Fruit fly (Drosophila melanogaster) whole organism, embryonic: ENCODE results near the gene CG10055.

ENCODE experiments used
- ATbp ChIP-seq: fragments of 200-800 bp; sonication (Bioruptor generic); optimal IDR thresholded peaks from 2 replicates; lab custom pipeline; 2017; ENCODE audit warnings: missing biosample characterization, mild to moderate bottlenecking, missing genetic modification characterization, missing genetic modification reagents
- CG10366 ChIP-seq: fragments of 200-800 bp; sonication (Bioruptor generic); IDR thresholded peaks from 2 replicates; pipeline ENCODE4 v1.3.6; 2022; ENCODE audit warnings: missing biosample characterization, missing genetic modification characterization
- CG10543 ChIP-seq: fragments of 200-800 bp; sonication (Bioruptor generic); optimal IDR thresholded peaks from 3 replicates; lab custom pipeline; 2017; ENCODE audit warnings: missing biosample characterization, mild to moderate bottlenecking, missing genetic modification characterization, moderate library complexity
- CG1233 ChIP-seq: fragments of 200-800 bp; sonication (Bioruptor generic); optimal IDR thresholded peaks from 4 replicates; lab custom pipeline; 2018; ENCODE audit warnings: missing biosample characterization, mild to moderate bottlenecking, missing genetic modification characterization
- CG12391 ChIP-seq: fragments of 200-800 bp; sonication (Bioruptor generic); optimal IDR thresholded peaks from 3 replicates; lab custom pipeline; 2018; ENCODE audit warnings: missing biosample characterization, mild to moderate bottlenecking, missing genetic modification characterization, moderate library complexity
- CG14860 ChIP-seq: fragments of 200-800 bp; sonication (Bioruptor generic); IDR thresholded peaks from 3 replicates; pipeline ENCODE4 v1.3.6; 2022; ENCODE audit warnings: missing biosample characterization, missing genetic modification characterization; ENCODE audit not compliant: partially characterized antibody
- CG14965 ChIP-seq: fragments of 200-800 bp; sonication (Bioruptor generic); optimal IDR thresholded peaks from 2 replicates; lab custom pipeline; 2016; ENCODE audit warnings: missing biosample characterization, missing genetic modification characterization, borderline replicate concordance
- CG1832 ChIP-seq: fragments of 200-800 bp; sonication (Bioruptor generic); optimal IDR thresholded peaks from 2 replicates; lab custom pipeline; 2017; ENCODE audit warnings: missing biosample characterization, mild to moderate bottlenecking, missing genetic modification characterization, inconsistent platforms
- CG2202 ChIP-seq: fragments of 200-800 bp; sonication (Bioruptor generic); optimal IDR thresholded peaks from 2 replicates; lab custom pipeline; 2018; ENCODE audit warnings: missing biosample characterization, mild to moderate bottlenecking, missing genetic modification characterization
- CG32767 ChIP-seq: fragments of 200-800 bp; sonication (Bioruptor generic); IDR thresholded peaks from 2 replicates; pipeline ENCODE4 v1.3.6; 2022; ENCODE audit warnings: missing biosample characterization, missing genetic modification characterization
- CG34422 ChIP-seq: fragments of 200-800 bp; sonication (Bioruptor generic); IDR thresholded peaks from 3 replicates; pipeline ENCODE4 v1.3.6; 2022; ENCODE audit warnings: missing biosample characterization, missing genetic modification characterization
- CG5245 ChIP-seq: fragments of 200-800 bp; sonication (Bioruptor generic); optimal IDR thresholded peaks from 3 replicates; lab custom pipeline; 2016; ENCODE audit warnings: missing biosample characterization, missing genetic modification characterization
- CG6175 ChIP-seq: fragments of 200-800 bp; sonication (Bioruptor generic); IDR thresholded peaks from 3 replicates; pipeline ENCODE4 v1.3.6; 2022; ENCODE audit warnings: missing biosample characterization, missing genetic modification characterization
- CG6654 ChIP-seq: fragments of 200-800 bp; sonication (Bioruptor generic); optimal IDR thresholded peaks from 2 replicates; lab custom pipeline; 2017; ENCODE audit warnings: missing biosample characterization, mild to moderate bottlenecking, missing genetic modification characterization
- CG6683 ChIP-seq: fragments of 200-800 bp; sonication (Bioruptor generic); optimal IDR thresholded peaks from 2 replicates; lab custom pipeline; 2017; ENCODE audit warnings: missing biosample characterization, mild to moderate bottlenecking, missing genetic modification characterization, missing genetic modification reagents
- CG7987 ChIP-seq: fragments of 200-800 bp; sonication (Bioruptor generic); optimal IDR thresholded peaks from 2 replicates; lab custom pipeline; 2018; ENCODE audit warnings: missing biosample characterization, mild to moderate bottlenecking, missing genetic modification characterization, moderate library complexity
- CG9727 ChIP-seq: fragments of 200-800 bp; sonication (Bioruptor generic); optimal IDR thresholded peaks from 3 replicates; lab custom pipeline; 2017; ENCODE audit warnings: missing biosample characterization, mild to moderate bottlenecking, missing genetic modification characterization
- CTCF ChIP-seq: fragments of 200-800 bp; sonication (Bioruptor generic); optimal IDR thresholded peaks from 2 replicates; lab custom pipeline; 2017; ENCODE audit warnings: missing biosample characterization, mild to moderate bottlenecking, missing genetic modification characterization, moderate library complexity
- Deaf1 ChIP-seq: fragments of 200-800 bp; optimal IDR thresholded peaks from 3 replicates; lab custom pipeline; 2019; ENCODE audit warnings: missing biosample characterization, mild to moderate bottlenecking, missing genetic modification characterization, moderate library complexity
- Dref ChIP-seq: fragments of 200-800 bp; sonication (Bioruptor generic); IDR thresholded peaks from 2 replicates; pipeline ENCODE4 v1.3.6; 2022; ENCODE audit warnings: missing biosample characterization, missing genetic modification characterization
- ERR ChIP-seq: fragments of 200-800 bp; sonication (Bioruptor generic); optimal IDR thresholded peaks from 2 replicates; lab custom pipeline; 2016; ENCODE audit warnings: missing biosample characterization, missing genetic modification characterization
- Fer1 ChIP-seq: fragments of 200-800 bp; sonication (Bioruptor generic); optimal IDR thresholded peaks from 2 replicates; lab custom pipeline; 2017; ENCODE audit warnings: missing biosample characterization, mild to moderate bottlenecking, missing genetic modification characterization
- HLHmδ ChIP-seq: fragments of 200-800 bp; sonication (Bioruptor generic); optimal IDR thresholded peaks from 2 replicates; lab custom pipeline; 2018; ENCODE audit warnings: missing biosample characterization, mild to moderate bottlenecking, missing genetic modification characterization, moderate library complexity
- Hmr ChIP-seq: fragments of 200-800 bp; sonication (Bioruptor generic); optimal IDR thresholded peaks from 3 replicates; lab custom pipeline; 2017; ENCODE audit warnings: mild to moderate bottlenecking, missing biosample characterization, missing genetic modification reagents, missing genetic modification characterization
- MESR4 ChIP-seq: fragments of 200-800 bp; sonication (Bioruptor generic); optimal IDR thresholded peaks from 2 replicates; lab custom pipeline; 2018; ENCODE audit warnings: missing biosample characterization, mild to moderate bottlenecking, missing genetic modification characterization, moderate library complexity
- Mes4 ChIP-seq: fragments of 200-800 bp; sonication (Bioruptor generic); optimal IDR thresholded peaks from 2 replicates; lab custom pipeline; 2016; ENCODE audit warnings: missing biosample characterization, missing genetic modification characterization
- Nf-YB ChIP-seq: fragments of 200-800 bp; sonication (Bioruptor generic); optimal IDR thresholded peaks from 3 replicates; lab custom pipeline; 2019; ENCODE audit warnings: missing biosample characterization, mild to moderate bottlenecking, missing genetic modification characterization, moderate library complexity
- TFAM ChIP-seq: fragments of 200-800 bp; sonication (Bioruptor generic); optimal IDR thresholded peaks from 2 replicates; lab custom pipeline; 2017; ENCODE audit warnings: missing biosample characterization, missing genetic modification characterization, inconsistent platforms
- Taf1 ChIP-seq: fragments of 200-800 bp; sonication (Bioruptor generic); IDR thresholded peaks from 2 replicates; pipeline ENCODE4 v1.3.6; 2022; ENCODE audit warnings: missing biosample characterization, missing genetic modification characterization
- Trl ChIP-seq, 3 experiments: fragments of >200 bp in 2 of 3; fragments of 200-800 bp in 1 of 3; sonication (Bioruptor generic) in 1 of 3; optimal IDR thresholded peaks; 2 replicates in 1 of 3; 3 replicates in 2 of 3; lab custom pipeline; 2016 to 2017; ENCODE audit warnings: missing biosample characterization in 1 of 3, missing genetic modification characterization in 1 of 3
- Xrp1 ChIP-seq: fragments of 200-800 bp; sonication (Bioruptor generic); IDR thresholded peaks from 2 replicates; pipeline ENCODE4 v1.3.6; 2022; ENCODE audit warnings: missing biosample characterization, missing genetic modification characterization
- bigmax ChIP-seq: fragments of 200-800 bp; sonication (Bioruptor generic); optimal IDR thresholded peaks from 2 replicates; lab custom pipeline; 2018; ENCODE audit warnings: missing biosample characterization, mild to moderate bottlenecking, missing genetic modification characterization
- chif ChIP-seq, 2 experiments: fragments of 200-800 bp; sonication (Bioruptor generic); optimal IDR thresholded peaks; 3 replicates each; lab custom pipeline; 2016; ENCODE audit warnings: missing biosample characterization in 2 of 2, missing genetic modification characterization in 2 of 2
- crc ChIP-seq: fragments of 200-800 bp; sonication (Bioruptor generic); optimal IDR thresholded peaks from 2 replicates; lab custom pipeline; 2016; ENCODE audit warnings: missing biosample characterization, missing genetic modification characterization
- crol ChIP-seq: fragments of 200-800 bp; sonication (Bioruptor generic); IDR thresholded peaks from 2 replicates; pipeline ENCODE4 v1.3.6; 2022; ENCODE audit warnings: missing biosample characterization, missing genetic modification characterization
- crp ChIP-seq, 2 experiments: fragments of 200-800 bp; sonication (Bioruptor generic); optimal IDR thresholded peaks; 2 replicates in 1 of 2; 3 replicates in 1 of 2; lab custom pipeline; 2017; ENCODE audit warnings: missing biosample characterization in 2 of 2, missing genetic modification characterization in 2 of 2, mild to moderate bottlenecking in 1 of 2, moderate library complexity in 1 of 2
- dm ChIP-seq: fragments of 200-800 bp; sonication (Bioruptor generic); optimal IDR thresholded peaks from 3 replicates; lab custom pipeline; 2016; ENCODE audit warnings: missing biosample characterization, missing genetic modification characterization
- gcm ChIP-seq: fragments of 200-800 bp; sonication (Bioruptor generic); optimal IDR thresholded peaks from 2 replicates; lab custom pipeline; 2019; ENCODE audit warnings: missing biosample characterization, mild to moderate bottlenecking, missing genetic modification characterization, moderate library complexity
- gsb-n ChIP-seq: fragments of 200-800 bp; sonication (Bioruptor generic); optimal IDR thresholded peaks from 3 replicates; lab custom pipeline; 2018; ENCODE audit warnings: missing biosample characterization, mild to moderate bottlenecking, missing genetic modification characterization
- hbn ChIP-seq: fragments of 200-800 bp; sonication (Bioruptor generic); IDR thresholded peaks from 2 replicates; pipeline ENCODE4 v1.3.6; 2022; ENCODE audit warnings: missing biosample characterization, missing genetic modification characterization; ENCODE audit not compliant: partially characterized antibody
- her ChIP-seq: fragments of 200-800 bp; sonication (Bioruptor generic); optimal IDR thresholded peaks from 2 replicates; lab custom pipeline; 2016; ENCODE audit warnings: missing biosample characterization, missing genetic modification characterization
- lab ChIP-seq: fragments of 200-800 bp; sonication (Bioruptor generic); optimal IDR thresholded peaks from 3 replicates; lab custom pipeline; 2017; ENCODE audit warnings: missing biosample characterization, missing genetic modification characterization, mild to moderate bottlenecking, moderate library complexity, missing genetic modification reagents
- mld ChIP-seq: fragments of 200-800 bp; sonication (Bioruptor generic); IDR thresholded peaks from 3 replicates; pipeline ENCODE4 v1.3.6; 2022; ENCODE audit warnings: missing biosample characterization, missing genetic modification characterization; ENCODE audit not compliant: partially characterized antibody
- onecut ChIP-seq: fragments of 200-800 bp; sonication (Bioruptor generic); IDR thresholded peaks from 2 replicates; pipeline ENCODE4 v1.3.6; 2022; ENCODE audit warnings: missing biosample characterization, missing genetic modification characterization
- pum ChIP-seq: fragments of 200-800 bp; sonication (Bioruptor generic); optimal IDR thresholded peaks from 2 replicates; lab custom pipeline; 2016; ENCODE audit warnings: missing biosample characterization, missing genetic modification characterization
- ranshi ChIP-seq: fragments of 200-800 bp; sonication (Bioruptor generic); IDR thresholded peaks from 2 replicates; pipeline ENCODE4 v1.3.6; 2022; ENCODE audit warnings: missing biosample characterization, missing genetic modification characterization
- tap ChIP-seq: fragments of 200-800 bp; optimal IDR thresholded peaks from 3 replicates; lab custom pipeline; 2019; ENCODE audit warnings: missing biosample characterization, mild to moderate bottlenecking, missing genetic modification characterization, moderate library complexity
- wdn ChIP-seq: fragments of 200-800 bp; sonication (Bioruptor generic); IDR thresholded peaks from 2 replicates; pipeline ENCODE4 v1.3.6; 2022; ENCODE audit warnings: missing biosample characterization, missing genetic modification characterization

CG10055 gene

dm6 chr3R:7186242-7187092, at the start of gene CG10055, which contains the start of gene lap (continued):
- TF ChIP-seq bigmax (GFP tag; lab: Kevin White, UChicago) (no peak), TFAM (GFP tag; lab: Kevin White, UChicago) (no peak), ranshi (no peak), CG7987 (GFP tag; lab: Kevin White, UChicago) (no peak), CG14860 (GFP tag; lab: Robert Waterston, UW) (peak; percentile 38; the same call in 1 of the 3 replicates), CG5245 (GFP tag; lab: Kevin White, UChicago) (no peak), Xrp1 (GFP tag; lab: Robert Waterston, UW) (no peak), CG34422 (GFP tag; lab: Robert Waterston, UW) (peak; percentile 45; the same call in 1 of the 3 replicates), HLHmδ (GFP tag; lab: Kevin White, UChicago) (peak; percentile 4), tap (no peak), Hmr (GFP tag; lab: Kevin White, UChicago) (no peak), CG12391 (tag; lab: Kevin White, UChicago) (peak; percentile 50), CG1832 (no peak), lab (no peak), CG6654 (GFP tag; lab: Kevin White, UChicago) (no peak), CG1233 (GFP tag; lab: Kevin White, UChicago) (no peak), Dref (GFP tag; lab: Robert Waterston, UW) (peak; percentile 83), gcm (GFP tag; lab: Kevin White, UChicago) (no peak), Taf1 (GFP tag; lab: Robert Waterston, UW) (no peak), her (GFP tag; lab: Kevin White, UChicago) (peak; percentile 99), CG2202 (no peak), pum (GFP tag; lab: Kevin White, UChicago) (no peak), CG10366 (GFP tag; lab: Robert Waterston, UW) (no peak), crp (GFP tag; optimal IDR thresholded peaks at IDR 0.05; lab: Kevin White, UChicago) (peak in 1 of 2 experiments; percentile 4), crc (GFP tag; lab: Kevin White, UChicago) (no peak), Mes4 (no peak), CG9727 (GFP tag; lab: Kevin White, UChicago) (peak; percentile 9), CTCF (GFP tag; lab: Kevin White, UChicago) (no peak), crol (GFP tag; lab: Robert Waterston, UW) (peak; percentile 93), hbn (GFP tag; lab: Robert Waterston, UW) (0 out of 2 replicates have a peak, but pooled peaks have one; percentile 20), Fer1 (GFP tag; lab: Kevin White, UChicago) (no peak), chif (GFP tag; optimal IDR thresholded peaks at IDR 0.05; lab: Kevin White, UChicago) (no peak), wdn (no peak), CG32767 (GFP tag; lab: Robert Waterston, UW) (no peak), ERR (GFP tag; lab: Kevin White, UChicago) (no peak), onecut (peak; percentile 99), CG6683 (GFP tag; lab: Kevin White, UChicago) (no peak), MESR4 (GFP tag; lab: Kevin White, UChicago) (peak; percentile 92)

DNA sequence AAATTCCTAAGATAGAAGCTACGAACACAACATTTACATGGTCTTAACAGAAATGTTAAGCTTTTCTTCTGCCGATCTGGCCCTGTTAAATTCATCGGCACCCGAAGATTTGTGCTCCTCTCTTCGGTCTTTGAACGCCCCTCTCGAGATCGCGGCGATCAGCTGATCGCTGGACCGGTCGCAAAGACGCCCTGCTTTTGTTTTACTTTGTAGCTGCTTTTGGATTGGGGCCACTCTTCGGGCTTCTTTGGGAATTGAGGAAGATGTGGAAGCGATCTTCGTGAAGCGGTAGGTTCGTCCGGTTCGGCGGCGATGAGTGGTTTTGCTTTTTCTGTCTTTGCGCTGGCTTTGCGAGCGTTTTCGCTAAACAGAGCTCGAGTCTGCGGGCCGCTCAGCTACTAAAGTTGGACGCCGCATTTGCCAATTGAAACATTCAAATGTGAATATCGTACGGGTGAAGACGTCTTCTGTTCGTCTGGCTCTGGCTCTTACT, 37.5 kb upstream of the CG10055 start, which contains the start of gene thw:
TSS of gene thw (plus strand) at position 443 of the 493 bp plus-strand sequence.
- TF ChIP-seq gsb-n (tag; lab: Kevin White, UChicago) (no peak), crp (GFP tag; optimal IDR thresholded peaks at IDR 0.05; lab: Kevin White, UChicago) (peak in 1 of 2 experiments; percentile 64), mld (0 out of 3 replicates have a peak, but pooled peaks have one; percentile 15), Trl (optimal IDR thresholded peaks at IDR 0.05; lab: Kevin White, UChicago) (peak; percentile 11 to 13), Trl (GFP tag; optimal IDR thresholded peaks at IDR 0.05; lab: Kevin White, UChicago) (no peak), her (GFP tag; lab: Kevin White, UChicago) (no peak), Nf-YB (GFP tag; lab: Kevin White, UChicago) (no peak), CG10543 (GFP tag; lab: Kevin White, UChicago) (peak; percentile 5), ATbp (GFP tag; lab: Kevin White, UChicago) (peak; percentile 38), dm (GFP tag; lab: Kevin White, UChicago) (no peak), CG14965 (no peak), Deaf1 (tag; lab: Kevin White, UChicago) (peak; percentile 94), CG6175 (0 out of 3 replicates have a peak, but pooled peaks have one; percentile 24)
